Fruit fly (Drosophila melanogaster) whole organism, embryonic: Measurements from ENCODE around the gene Tmem214.
A peak's percentile ranks its signal among the peaks of the same experiment; 100 is the strongest.

Experiments
- CG10959 ChIP-seq: fragments of 200-800 bp; sonication (Bioruptor generic); IDR thresholded peaks from 2 replicates; pipeline ENCODE4 v1.3.6; 2022; ENCODE audit warnings: missing biosample characterization, missing genetic modification characterization
- CG1233 ChIP-seq: fragments of 200-800 bp; sonication (Bioruptor generic); optimal IDR thresholded peaks from 4 replicates; lab custom pipeline; 2018; ENCODE audit warnings: missing biosample characterization, mild to moderate bottlenecking, missing genetic modification characterization
- CG15601 ChIP-seq: fragments of 200-800 bp; sonication (Bioruptor generic); optimal IDR thresholded peaks from 3 replicates; lab custom pipeline; 2019; ENCODE audit warnings: missing biosample characterization, mild to moderate bottlenecking, missing genetic modification characterization, moderate library complexity
- CG17612 ChIP-seq: fragments of 200-800 bp; sonication (Bioruptor generic); IDR thresholded peaks from 2 replicates; pipeline ENCODE4 v1.3.6; 2022; ENCODE audit warnings: missing biosample characterization, missing genetic modification characterization
- CG18476 ChIP-seq: fragments of 200-800 bp; sonication (Bioruptor generic); optimal IDR thresholded peaks from 2 replicates; lab custom pipeline; 2016; ENCODE audit warnings: missing biosample characterization, mild to moderate bottlenecking, missing genetic modification characterization
- CG31365 ChIP-seq: fragments of 200-800 bp; sonication (Bioruptor generic); optimal IDR thresholded peaks from 2 replicates; lab custom pipeline; 2018; ENCODE audit warnings: missing biosample characterization, mild to moderate bottlenecking, missing genetic modification characterization
- CG32532 ChIP-seq: fragments of 200-800 bp; sonication (Bioruptor generic); IDR thresholded peaks from 2 replicates; pipeline ENCODE4 v1.3.6; 2022; ENCODE audit warnings: missing biosample characterization, missing genetic modification characterization
- CG33213 ChIP-seq: fragments of 200-800 bp; sonication (Bioruptor generic); optimal IDR thresholded peaks from 3 replicates; lab custom pipeline; 2016; ENCODE audit warnings: missing biosample characterization, missing genetic modification characterization
- CG34376 ChIP-seq: fragments of 200-800 bp; sonication (Bioruptor generic); optimal IDR thresholded peaks from 2 replicates; lab custom pipeline; 2018; ENCODE audit warnings: missing biosample characterization, mild to moderate bottlenecking, missing genetic modification characterization
- CG34422 ChIP-seq: fragments of 200-800 bp; sonication (Bioruptor generic); IDR thresholded peaks from 3 replicates; pipeline ENCODE4 v1.3.6; 2022; ENCODE audit warnings: missing biosample characterization, missing genetic modification characterization
- CG5953 ChIP-seq: fragments of 200-800 bp; sonication (Bioruptor generic); IDR thresholded peaks from 2 replicates; pipeline ENCODE4 v1.3.6; 2022; ENCODE audit warnings: missing biosample characterization, missing genetic modification characterization
- CG6175 ChIP-seq: fragments of 200-800 bp; sonication (Bioruptor generic); IDR thresholded peaks from 3 replicates; pipeline ENCODE4 v1.3.6; 2022; ENCODE audit warnings: missing biosample characterization, missing genetic modification characterization
- CG6254 ChIP-seq: fragments of 200-800 bp; sonication (Bioruptor generic); optimal IDR thresholded peaks from 3 replicates; lab custom pipeline; 2017; ENCODE audit warnings: mild to moderate bottlenecking, missing biosample characterization, missing genetic modification reagents, missing genetic modification characterization
- CG6689 ChIP-seq: fragments of 200-800 bp; sonication (Bioruptor generic); IDR thresholded peaks from 2 replicates; pipeline ENCODE4 v1.3.6; 2022; ENCODE audit warnings: missing biosample characterization, missing genetic modification characterization
- CG6791 ChIP-seq: fragments of 200-800 bp; sonication (Bioruptor generic); IDR thresholded peaks from 3 replicates; pipeline ENCODE4 v1.3.6; 2022; ENCODE audit warnings: missing biosample characterization, missing genetic modification characterization; ENCODE audit not compliant: partially characterized antibody
- CG6813 ChIP-seq: fragments of 200-800 bp; sonication (Bioruptor generic); optimal IDR thresholded peaks from 2 replicates; lab custom pipeline; 2017; ENCODE audit warnings: missing biosample characterization, missing genetic modification characterization, mild to moderate bottlenecking, moderate library complexity, missing genetic modification reagents
- CG7271 ChIP-seq: fragments of 200-800 bp; sonication (Bioruptor generic); optimal IDR thresholded peaks from 2 replicates; lab custom pipeline; 2018; ENCODE audit warnings: missing biosample characterization, mild to moderate bottlenecking, missing genetic modification characterization, moderate library complexity
- CG8924 ChIP-seq: fragments of 200-800 bp; optimal IDR thresholded peaks from 3 replicates; lab custom pipeline; 2019; ENCODE audit warnings: missing biosample characterization, mild to moderate bottlenecking, missing genetic modification characterization, moderate library complexity
- CG9817 ChIP-seq: fragments of 200-800 bp; sonication (Bioruptor generic); optimal IDR thresholded peaks from 2 replicates; lab custom pipeline; 2018; ENCODE audit warnings: missing biosample characterization, mild to moderate bottlenecking, missing genetic modification characterization, moderate library complexity
- Chrac-16 ChIP-seq: fragments of 200-800 bp; sonication (Bioruptor generic); optimal IDR thresholded peaks from 3 replicates; lab custom pipeline; 2016; ENCODE audit warnings: missing biosample characterization, missing genetic modification characterization
- D19B ChIP-seq: fragments of 200-800 bp; sonication (Bioruptor generic); optimal IDR thresholded peaks from 2 replicates; lab custom pipeline; 2017; ENCODE audit warnings: missing biosample characterization, mild to moderate bottlenecking, missing genetic modification characterization
- Dbx ChIP-seq: fragments of 200-800 bp; sonication (Bioruptor generic); IDR thresholded peaks from 3 replicates; pipeline ENCODE4 v1.3.6; 2022; ENCODE audit warnings: missing biosample characterization, missing genetic modification characterization
- Dek ChIP-seq: fragments of 200-800 bp; sonication (Bioruptor generic); optimal IDR thresholded peaks from 3 replicates; lab custom pipeline; 2019; ENCODE audit warnings: missing biosample characterization, mild to moderate bottlenecking, missing genetic modification characterization, moderate library complexity
- Gsc ChIP-seq: fragments of 200-800 bp; sonication (Bioruptor generic); IDR thresholded peaks from 2 replicates; pipeline ENCODE4 v1.3.6; 2022; ENCODE audit warnings: missing biosample characterization, missing genetic modification characterization
- Hr78 ChIP-seq, 2 experiments: fragments of 200-800 bp in 1 of 2; fragments of >200 bp in 1 of 2; sonication (Bioruptor generic) in 1 of 2; optimal IDR thresholded peaks; 2 replicates each; lab custom pipeline; 2017 to 2019; ENCODE audit warnings: missing biosample characterization in 2 of 2, missing genetic modification characterization in 2 of 2, mild to moderate bottlenecking in 1 of 2, moderate library complexity in 1 of 2
- Mad ChIP-seq: fragments of 200-800 bp; sonication (Bioruptor generic); optimal IDR thresholded peaks from 2 replicates; lab custom pipeline; 2016; ENCODE audit warnings: missing biosample characterization, missing genetic modification characterization
- Oli ChIP-seq: fragments of 200-800 bp; sonication (Bioruptor generic); optimal IDR thresholded peaks from 2 replicates; lab custom pipeline; 2018; ENCODE audit warnings: missing biosample characterization, mild to moderate bottlenecking, missing genetic modification characterization, moderate library complexity
- Sox100B ChIP-seq: fragments of 200-800 bp; sonication (Bioruptor generic); optimal IDR thresholded peaks from 3 replicates; lab custom pipeline; 2018; ENCODE audit warnings: missing biosample characterization, mild to moderate bottlenecking, missing genetic modification characterization
- Stat92E ChIP-seq, 3 experiments: fragments of >200 bp in 2 of 3; fragments of 200-800 bp in 1 of 3; sonication (Bioruptor generic) in 1 of 3; optimal IDR thresholded peaks; 2 replicates each; lab custom pipeline; 2017 to 2019; ENCODE audit warnings: missing biosample characterization in 3 of 3, missing genetic modification characterization in 3 of 3, mild to moderate bottlenecking in 1 of 3, moderate library complexity in 1 of 3
- Trl ChIP-seq, 3 experiments: fragments of >200 bp in 2 of 3; fragments of 200-800 bp in 1 of 3; sonication (Bioruptor generic) in 1 of 3; optimal IDR thresholded peaks; 2 replicates in 1 of 3; 3 replicates in 2 of 3; lab custom pipeline; 2016 to 2017; ENCODE audit warnings: missing biosample characterization in 1 of 3, missing genetic modification characterization in 1 of 3
- bcd ChIP-seq: fragments of 200-800 bp; sonication (Bioruptor generic); optimal IDR thresholded peaks from 2 replicates; lab custom pipeline; 2017; ENCODE audit warnings: missing biosample characterization, mild to moderate bottlenecking, missing genetic modification characterization
- croc ChIP-seq: fragments of 200-800 bp; sonication (Bioruptor generic); conservative IDR thresholded peaks from 3 replicates; pipeline ENCODE4 v1.3.6; 2022; ENCODE audit warnings: missing biosample characterization, missing genetic modification characterization
- dan ChIP-seq: fragments of 200-800 bp; sonication (Bioruptor generic); IDR thresholded peaks from 2 replicates; pipeline ENCODE4 v1.3.6; 2022; ENCODE audit warnings: missing biosample characterization, missing genetic modification characterization
- dimm ChIP-seq: fragments of 200-800 bp; sonication (Bioruptor generic); IDR thresholded peaks from 2 replicates; pipeline ENCODE4 v1.3.6; 2022; ENCODE audit warnings: missing biosample characterization, missing genetic modification characterization
- exex ChIP-seq: fragments of 200-800 bp; sonication (Bioruptor generic); optimal IDR thresholded peaks from 4 replicates; lab custom pipeline; 2018; ENCODE audit warnings: missing biosample characterization, mild to moderate bottlenecking, missing genetic modification characterization, moderate library complexity
- eyg ChIP-seq: fragments of 200-800 bp; sonication (Bioruptor generic); optimal IDR thresholded peaks from 3 replicates; lab custom pipeline; 2016; ENCODE audit warnings: missing biosample characterization, missing genetic modification characterization
- gem ChIP-seq: fragments of 200-800 bp; sonication (Bioruptor generic); optimal IDR thresholded peaks from 2 replicates; lab custom pipeline; 2019; ENCODE audit warnings: missing biosample characterization, mild to moderate bottlenecking, missing genetic modification characterization, moderate library complexity
- gro ChIP-seq: fragments of 200-800 bp; sonication (Bioruptor generic); optimal IDR thresholded peaks from 2 replicates; lab custom pipeline; 2016; ENCODE audit warnings: missing biosample characterization, missing genetic modification characterization
- knrl ChIP-seq: fragments of 200-800 bp; sonication (Bioruptor generic); IDR thresholded peaks from 3 replicates; pipeline ENCODE4 v1.3.6; 2022; ENCODE audit warnings: missing biosample characterization, missing genetic modification characterization; ENCODE audit not compliant: partially characterized antibody
- lbe ChIP-seq: fragments of 200-800 bp; sonication (Bioruptor generic); optimal IDR thresholded peaks from 2 replicates; lab custom pipeline; 2016; ENCODE audit warnings: missing biosample characterization, mild to moderate bottlenecking, missing genetic modification characterization
- nau ChIP-seq: fragments of 200-800 bp; sonication (Bioruptor generic); optimal IDR thresholded peaks from 3 replicates; lab custom pipeline; 2017; ENCODE audit warnings: missing biosample characterization, mild to moderate bottlenecking, missing genetic modification characterization, missing genetic modification reagents
- onecut ChIP-seq: fragments of 200-800 bp; sonication (Bioruptor generic); IDR thresholded peaks from 2 replicates; pipeline ENCODE4 v1.3.6; 2022; ENCODE audit warnings: missing biosample characterization, missing genetic modification characterization
- pho ChIP-seq: fragments of 200-800 bp; sonication (Bioruptor generic); optimal IDR thresholded peaks from 2 replicates; lab custom pipeline; 2016; ENCODE audit warnings: missing biosample characterization, missing genetic modification characterization
- slbo ChIP-seq: fragments of 200-800 bp; sonication (Bioruptor generic); IDR thresholded peaks from 2 replicates; pipeline ENCODE4 v1.3.6; 2022; ENCODE audit warnings: missing biosample characterization, missing genetic modification characterization
- so ChIP-seq: fragments of 200-800 bp; sonication (Bioruptor generic); IDR thresholded peaks from 3 replicates; pipeline ENCODE4 v1.3.6; 2022; ENCODE audit warnings: missing biosample characterization, missing genetic modification characterization
- sr ChIP-seq: fragments of 200-800 bp; sonication (Bioruptor generic); IDR thresholded peaks from 3 replicates; pipeline ENCODE4 v1.3.6; 2022; ENCODE audit warnings: missing biosample characterization, missing genetic modification characterization
- trh ChIP-seq: fragments of 200-800 bp; sonication (Bioruptor generic); optimal IDR thresholded peaks from 2 replicates; lab custom pipeline; 2016; ENCODE audit warnings: missing biosample characterization, missing genetic modification characterization
- unc-4 ChIP-seq: fragments of 200-800 bp; sonication (Bioruptor generic); IDR thresholded peaks from 2 replicates; pipeline ENCODE4 v1.3.6; 2022; ENCODE audit warnings: missing biosample characterization, missing genetic modification characterization; ENCODE audit not compliant: partially characterized antibody
- yki ChIP-seq: fragments of >200 bp; optimal IDR thresholded peaks from 3 replicates; lab custom pipeline; 2018

Gene Tmem214

DNA sequence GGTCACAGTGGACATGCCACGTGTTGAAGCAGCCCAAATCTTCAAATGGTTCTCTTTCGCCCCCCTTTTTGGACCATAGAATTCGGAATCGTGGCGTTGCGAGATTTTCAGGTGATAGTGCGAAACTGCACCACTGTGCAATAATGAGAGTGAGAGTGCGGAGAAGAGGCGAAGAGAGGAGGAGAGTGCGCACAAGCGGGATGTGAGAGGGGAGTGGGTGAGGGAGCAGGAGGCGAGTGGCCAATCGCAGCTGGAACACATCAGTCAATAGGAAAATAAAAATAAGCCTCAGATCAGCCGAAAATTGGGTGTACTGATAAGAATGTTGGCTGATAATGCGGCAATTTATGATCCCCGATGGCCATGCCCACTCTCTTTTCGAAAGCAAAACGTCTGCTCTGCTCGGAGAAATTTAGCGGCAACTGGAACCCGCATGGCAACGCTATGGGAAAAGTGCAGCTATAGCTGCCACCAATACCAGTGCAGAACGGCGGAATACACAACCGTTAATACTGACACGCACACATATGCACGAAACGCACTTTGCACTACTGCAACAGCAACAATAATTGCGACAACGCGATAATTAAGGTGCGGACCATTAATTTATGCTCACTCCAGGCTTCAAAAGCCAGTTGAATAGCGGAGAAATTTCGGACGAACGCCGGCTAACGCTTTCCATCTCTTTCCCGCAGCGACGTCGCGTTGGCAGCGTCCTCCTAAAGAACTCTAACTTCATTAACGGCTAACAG is 2.6 kb downstream of the Tmem214 start (continued):
- TF ChIP-seq sr = no peak
- TF ChIP-seq D19B (GFP tag; lab: Kevin White, UChicago) = no peak
- TF ChIP-seq Gsc = no peak
- TF ChIP-seq Hr78 (GFP tag; optimal IDR thresholded peaks at IDR 0.05; lab: Kevin White, UChicago) = peak in 1 of 2 experiments; percentile 89
- no peak for TF ChIP-seq CG7271 (tag; lab: Kevin White, UChicago)
- TF ChIP-seq CG1233 (GFP tag; lab: Kevin White, UChicago) = no peak
- no peak for TF ChIP-seq dan (GFP tag; lab: Robert Waterston, UW)
- TF ChIP-seq CG32532 (GFP tag; lab: Robert Waterston, UW) = no peak
- TF ChIP-seq trh (GFP tag; lab: Kevin White, UChicago) = no peak
- 0 out of 2 replicates have a peak, but pooled peaks have one; percentile 10 for TF ChIP-seq unc-4 (GFP tag; lab: Robert Waterston, UW)
- no peak for TF ChIP-seq Dek (tag; lab: Kevin White, UChicago)
- no peak for TF ChIP-seq Mad
- peak; percentile 46; the same call in 2 of the 3 replicates for TF ChIP-seq CG6791
- TF ChIP-seq CG34376 = peak; percentile 15
- no peak for TF ChIP-seq CG15601 (tag; lab: Kevin White, UChicago)
- no peak for TF ChIP-seq Sox100B (GFP tag; lab: Kevin White, UChicago)
- TF ChIP-seq CG9817 (tag; lab: Kevin White, UChicago) = no peak
- no peak for TF ChIP-seq croc (GFP tag; lab: Robert Waterston, UW)
- peak; percentile 40 for TF ChIP-seq exex (tag; lab: Kevin White, UChicago)
- TF ChIP-seq CG31365 (tag; lab: Kevin White, UChicago) = no peak
- TF ChIP-seq lbe (GFP tag; lab: Kevin White, UChicago) = no peak
- TF ChIP-seq dimm (GFP tag; lab: Robert Waterston, UW) = no peak
- TF ChIP-seq CG6254 (GFP tag; lab: Kevin White, UChicago) = peak; percentile 1
- TF ChIP-seq pho = no peak
- no peak for TF ChIP-seq CG10959 (GFP tag; lab: Robert Waterston, UW)
- TF ChIP-seq Dbx (GFP tag; lab: Robert Waterston, UW) = no peak
- no peak for TF ChIP-seq CG8924 (tag; lab: Kevin White, UChicago)
- no peak for TF ChIP-seq CG17612 (GFP tag; lab: Robert Waterston, UW)
- peak; percentile 4 for TF ChIP-seq eyg
- peak; percentile 1 for TF ChIP-seq CG33213 (GFP tag; lab: Kevin White, UChicago)
- no peak for TF ChIP-seq CG6689 (GFP tag; lab: Robert Waterston, UW)
- TF ChIP-seq CG34422 (GFP tag; lab: Robert Waterston, UW) = peak; percentile 72; the same call in 2 of the 3 replicates
- no peak for TF ChIP-seq gem (tag; lab: Kevin White, UChicago)
- no peak for TF ChIP-seq Stat92E (GFP tag; optimal IDR thresholded peaks at IDR 0.05; lab: Kevin White, UChicago)
- TF ChIP-seq yki (lab: Kevin White, UChicago) = no peak
- no peak for TF ChIP-seq gro (GFP tag; lab: Kevin White, UChicago)
- TF ChIP-seq CG6175 (GFP tag; lab: Robert Waterston, UW) = 0 out of 3 replicates have a peak, but pooled peaks have one; percentile 21
- TF ChIP-seq Oli (tag; lab: Kevin White, UChicago) = no peak
- peak; percentile 40 for TF ChIP-seq nau (GFP tag; lab: Kevin White, UChicago)
- TF ChIP-seq CG6813 (GFP tag; lab: Kevin White, UChicago) = no peak
- TF ChIP-seq Chrac-16 (GFP tag; lab: Kevin White, UChicago) = no peak
- TF ChIP-seq CG5953 (GFP tag; lab: Robert Waterston, UW) = 0 out of 2 replicates have a peak, but pooled peaks have one; percentile 11
- no peak for TF ChIP-seq onecut (GFP tag; lab: Robert Waterston, UW)
- no peak for TF ChIP-seq so (GFP tag; lab: Robert Waterston, UW)
- 0 out of 3 replicates have a peak, but pooled peaks have one; percentile 11 for TF ChIP-seq knrl (GFP tag; lab: Robert Waterston, UW)
- TF ChIP-seq bcd (GFP tag; lab: Kevin White, UChicago) = no peak
- no peak for TF ChIP-seq CG18476
- TF ChIP-seq slbo = no peak
- peak; percentile 69 to 84 for TF ChIP-seq Trl (optimal IDR thresholded peaks at IDR 0.05; lab: Kevin White, UChicago)
- peak; percentile 64 for TF ChIP-seq Trl (GFP tag; optimal IDR thresholded peaks at IDR 0.05; lab: Kevin White, UChicago)
